Fruit fly (Drosophila melanogaster) S2 (cell line): ENCODE results near the gene Sema5c.

Source experiments
- CG8478 ChIP-seq: fragments of >200 bp; optimal IDR thresholded peaks from 2 replicates; lab custom pipeline; 2018
- CTCF ChIP-seq, 2 experiments: fragments of >200 bp; optimal IDR thresholded peaks; 2 replicates each; lab custom pipeline; 2018

- TF ChIP-seq CG8478 (lab: Kevin White, UChicago), result no peak
- TF ChIP-seq CTCF (optimal IDR thresholded peaks at IDR 0.05; lab: Kevin White, UChicago), result no peak
These were observed 32.6 kb upstream of the Sema5c start for dm6 chr3L:12114188-12114587.
